Worm (Caenorhabditis elegans): ENCODE measurements around the gene cfap-36.

cfap-36 gene

ce11 chrV:155215-155614 is 16.8 kb downstream of the cfap-36 start (continued):
- peak; percentile 31 for TF ChIP-seq fkh-6 (tag; optimal IDR thresholded peaks at IDR 0.05)
- no peak for TF ChIP-seq eyg-1 (tag; optimal IDR thresholded peaks at IDR 0.05)
- no peak for TF ChIP-seq ceh-30 (tag; optimal IDR thresholded peaks at IDR 0.05)
- TF ChIP-seq hlh-8 (tag; optimal IDR thresholded peaks at IDR 0.05), result no peak
- TF ChIP-seq ref-2 (tag; optimal IDR thresholded peaks at IDR 0.05), result peak; percentile 58
- TF ChIP-seq ceh-6 (GFP tag; optimal IDR thresholded peaks at IDR 0.05), result no peak
- TF ChIP-seq C08G9.2 (tag; optimal IDR thresholded peaks at IDR 0.05), result no peak
- no peak for TF ChIP-seq ceh-14 (tag; optimal IDR thresholded peaks at IDR 0.05)
- TF ChIP-seq unc-42 (tag; optimal IDR thresholded peaks at IDR 0.05), result no peak
- no peak for TF ChIP-seq pax-1 (tag; optimal IDR thresholded peaks at IDR 0.05)
- no peak for TF ChIP-seq tbx-7 (tag; optimal IDR thresholded peaks at IDR 0.05)
- no peak for TF ChIP-seq pha-4 (tag; optimal IDR thresholded peaks at IDR 0.05)
- no peak for TF ChIP-seq gmeb-2 (tag; optimal IDR thresholded peaks at IDR 0.05)
- peak; percentile 61 for TF ChIP-seq sdc-2 (tag; optimal IDR thresholded peaks at IDR 0.05)
- TF ChIP-seq ceh-2 (tag; optimal IDR thresholded peaks at IDR 0.05), result peak; percentile 38
- no peak for TF ChIP-seq pha-2 (tag; optimal IDR thresholded peaks at IDR 0.05)
- TF ChIP-seq rnt-1 (tag; optimal IDR thresholded peaks at IDR 0.05), result peak; percentile 35
- TF ChIP-seq F13H6.1 (tag; optimal IDR thresholded peaks at IDR 0.05), result no peak
- no peak for TF ChIP-seq unc-86 (tag; optimal IDR thresholded peaks at IDR 0.05)
- TF ChIP-seq ama-1 (optimal IDR thresholded peaks at IDR 0.05), result no peak
- no peak for TF ChIP-seq pat-9 (tag; optimal IDR thresholded peaks at IDR 0.05)
- TF ChIP-seq pag-3 (tag; optimal IDR thresholded peaks at IDR 0.05; ENCODE audit: borderline replicate concordance), result no peak
- no peak for TF ChIP-seq unc-55 (GFP tag; optimal IDR thresholded peaks at IDR 0.05)
- TF ChIP-seq ceh-19 (GFP tag; optimal IDR thresholded peaks at IDR 0.05), result no peak
- TF ChIP-seq ceh-45 (GFP tag; IDR thresholded peaks at IDR 0.05), result no peak
- TF ChIP-seq T23F11.4 (GFP tag; optimal IDR thresholded peaks at IDR 0.05), result no peak
- TF ChIP-seq pqm-1 (tag; optimal IDR thresholded peaks at IDR 0.05), result no peak
- TF ChIP-seq hlh-30 (tag; optimal IDR thresholded peaks at IDR 0.05; ENCODE audit: insufficient read depth), result peak; percentile 67
- no peak for TF ChIP-seq Y22D7AL.16 (tag; optimal IDR thresholded peaks at IDR 0.05)
- TF ChIP-seq K02D7.2 (tag; optimal IDR thresholded peaks at IDR 0.05), result no peak

DNA sequence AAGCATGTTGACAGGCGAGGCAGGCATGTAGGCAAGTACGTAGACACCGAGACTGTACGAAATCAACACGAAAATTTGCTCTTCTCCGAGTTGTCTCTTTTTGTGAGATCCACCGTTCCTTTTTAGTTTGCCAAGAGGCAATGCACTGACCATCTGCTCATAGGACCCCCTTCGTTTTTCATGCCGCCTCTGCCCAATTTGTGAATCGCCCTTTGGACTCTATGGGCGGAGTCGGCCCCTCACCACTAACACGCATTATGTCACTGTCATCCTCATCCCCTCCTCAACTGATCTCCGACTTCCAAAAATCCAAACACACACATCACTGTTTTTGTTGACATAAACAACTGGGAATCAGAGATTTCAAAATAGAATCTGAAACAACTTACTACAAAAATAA is 18.1 kb downstream of the cfap-36 start:
- TF ChIP-seq dve-1 (tag; optimal IDR thresholded peaks at IDR 0.05), result no peak
- peak; percentile 43 for TF ChIP-seq ref-2 (tag; optimal IDR thresholded peaks at IDR 0.05)

ce11 chrV:152156-152555 is 19.9 kb downstream of the cfap-36 start:
- TF ChIP-seq hlh-15 (tag; optimal IDR thresholded peaks at IDR 0.05) (no peak), F13H6.1 (tag; optimal IDR thresholded peaks at IDR 0.05) (no peak)

DNA sequence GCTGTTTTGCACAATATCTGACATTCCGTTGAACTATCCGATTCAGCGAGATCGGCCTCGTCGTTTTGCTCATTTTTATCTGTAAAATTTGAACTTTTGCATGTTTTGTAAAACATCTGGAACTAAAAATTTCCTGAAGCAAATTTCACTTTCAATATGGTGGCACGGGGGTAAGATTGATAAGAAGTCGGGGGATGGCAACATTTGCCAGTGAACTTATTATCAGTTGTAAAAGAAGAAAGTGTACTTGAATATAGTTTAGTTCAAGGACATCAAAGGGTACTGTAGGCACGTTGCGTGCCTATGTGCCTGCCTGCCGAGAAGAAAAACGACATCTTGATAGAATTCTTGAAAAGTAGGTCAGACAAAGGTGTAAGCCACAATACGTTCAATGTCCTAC is 20.7 kb downstream of the cfap-36 start, which contains the start of gene W03F9.4:
Gene W03F9.4, minus strand, starts transcription at position 79 of the 400 bp plus-strand sequence.
- TF ChIP-seq ceh-22 (tag; optimal IDR thresholded peaks at IDR 0.05) (no peak), ttx-3 (tag; optimal IDR thresholded peaks at IDR 0.05) (no peak), unc-55 (GFP tag; optimal IDR thresholded peaks at IDR 0.05) (no peak), C08G9.2 (tag; optimal IDR thresholded peaks at IDR 0.05) (no peak), hlh-8 (tag; optimal IDR thresholded peaks at IDR 0.05) (no peak), ceh-24 (tag; optimal IDR thresholded peaks at IDR 0.05) (no peak), sdc-2 (tag; optimal IDR thresholded peaks at IDR 0.05) (no peak), gmeb-2 (tag; optimal IDR thresholded peaks at IDR 0.05) (no peak), eyg-1 (tag; optimal IDR thresholded peaks at IDR 0.05) (no peak), zip-5 (tag; optimal IDR thresholded peaks at IDR 0.05) (no peak), pha-4 (tag; optimal IDR thresholded peaks at IDR 0.05) (no peak), pqm-1 (tag; optimal IDR thresholded peaks at IDR 0.05) (no peak)

DNA sequence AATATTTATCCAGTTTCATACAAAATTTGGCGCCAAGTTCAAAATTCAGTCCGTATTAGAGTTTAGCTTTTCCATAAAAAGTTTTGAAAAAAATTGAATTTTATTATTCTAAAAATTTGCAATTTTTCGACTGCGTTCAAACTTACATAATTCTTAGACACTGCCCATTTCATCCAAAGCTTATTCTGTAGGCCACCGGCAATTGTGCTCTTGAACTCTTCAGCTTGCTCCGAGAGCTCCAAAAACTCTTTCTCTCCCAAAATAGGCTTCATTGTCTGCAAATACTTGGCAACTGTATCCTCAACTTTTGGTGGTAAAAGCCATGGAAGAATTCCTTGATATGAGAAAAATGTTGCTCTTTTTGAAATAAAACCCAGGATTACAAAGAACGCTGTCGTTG is 22.0 kb downstream of the cfap-36 start:
- TF ChIP-seq dmd-4 (tag; optimal IDR thresholded peaks at IDR 0.05; ENCODE audit: borderline replicate concordance), result no peak
- TF ChIP-seq ztf-16 (tag; optimal IDR thresholded peaks at IDR 0.05), result no peak
- no peak for TF ChIP-seq pqm-1 (tag; optimal IDR thresholded peaks at IDR 0.05)
- TF ChIP-seq ceh-14 (tag; optimal IDR thresholded peaks at IDR 0.05), result no peak
- no peak for TF ChIP-seq ceh-2 (tag; optimal IDR thresholded peaks at IDR 0.05)
- TF ChIP-seq elt-2 (tag; optimal IDR thresholded peaks at IDR 0.05), result no peak
- no peak for TF ChIP-seq Y22D7AL.16 (tag; optimal IDR thresholded peaks at IDR 0.05)
- TF ChIP-seq syd-9 (tag; optimal IDR thresholded peaks at IDR 0.05), result no peak
- no peak for TF ChIP-seq ceh-19 (GFP tag; optimal IDR thresholded peaks at IDR 0.05)
- TF ChIP-seq ceh-18 (tag; optimal IDR thresholded peaks at IDR 0.05), result no peak
- no peak for TF ChIP-seq gmeb-2 (tag; optimal IDR thresholded peaks at IDR 0.05)

Measured in whole organism, late embryonic.